Fruit fly (Drosophila melanogaster): Measurements from ENCODE around the gene spn-D.

The spn-D gene

dm6 chr3R:27135692-27136641 lies 29.5 kb upstream of the spn-D start (continued):
- no peak for TF ChIP-seq Mrtf (GFP tag; IDR thresholded peaks at IDR 0.05)
- TF ChIP-seq ftz-f1 (GFP tag; optimal IDR thresholded peaks at IDR 0.05): no peak
- peak; percentile 40 for TF ChIP-seq psq (GFP tag; optimal IDR thresholded peaks at IDR 0.05)
- TF ChIP-seq CG13424 (tag; optimal IDR thresholded peaks at IDR 0.05): peak; percentile 52
- TF ChIP-seq pfk (GFP tag; optimal IDR thresholded peaks at IDR 0.05): peak; percentile 21
- no peak for TF ChIP-seq hbn (GFP tag; IDR thresholded peaks at IDR 0.05; ENCODE audit: partially characterized antibody)
- TF ChIP-seq CG14860 (GFP tag; IDR thresholded peaks at IDR 0.05; ENCODE audit: partially characterized antibody): no peak
- no peak for TF ChIP-seq trem (tag; optimal IDR thresholded peaks at IDR 0.05)
- TF ChIP-seq seq (GFP tag; IDR thresholded peaks at IDR 0.05): peak; percentile 73
- TF ChIP-seq CG8359 (GFP tag; optimal IDR thresholded peaks at IDR 0.05; ENCODE audit: borderline replicate concordance): peak; percentile 69
- no peak for TF ChIP-seq crol (GFP tag; IDR thresholded peaks at IDR 0.05)
- TF ChIP-seq mam (GFP tag; optimal IDR thresholded peaks at IDR 0.05): peak; percentile 20
- TF ChIP-seq cas (GFP tag; IDR thresholded peaks at IDR 0.05): no peak
- no peak for TF ChIP-seq CG1832 (GFP tag; optimal IDR thresholded peaks at IDR 0.05)
- no peak for TF ChIP-seq Trl (optimal IDR thresholded peaks at IDR 0.05)
- peak; percentile 80 for TF ChIP-seq Trl (GFP tag; optimal IDR thresholded peaks at IDR 0.05)
- TF ChIP-seq CHES-1-like (GFP tag; optimal IDR thresholded peaks at IDR 0.05): peak; percentile 50
- no peak for TF ChIP-seq HmgD (GFP tag; optimal IDR thresholded peaks at IDR 0.05)
- TF ChIP-seq sc (optimal IDR thresholded peaks at IDR 0.05): no peak
- peak; percentile 75 for TF ChIP-seq sc (GFP tag; optimal IDR thresholded peaks at IDR 0.05)
- peak; percentile 68 for TF ChIP-seq CG17328 (GFP tag; IDR thresholded peaks at IDR 0.05)
- peak; percentile 89 for TF ChIP-seq Vsx1 (GFP tag; optimal IDR thresholded peaks at IDR 0.05)
- no peak for TF ChIP-seq Poxn (GFP tag; IDR thresholded peaks at IDR 0.05)
- 0 out of 2 replicates have a peak, but pooled peaks have one; percentile 32 for TF ChIP-seq CG32772 (GFP tag; IDR thresholded peaks at IDR 0.05)
- peak; percentile 82 for TF ChIP-seq CG1603 (tag; optimal IDR thresholded peaks at IDR 0.05)
- TF ChIP-seq CG17612 (GFP tag; IDR thresholded peaks at IDR 0.05): no peak
- peak; percentile 62 for TF ChIP-seq NK7.1 (GFP tag; optimal IDR thresholded peaks at IDR 0.05)
- TF ChIP-seq GATAe (GFP tag; conservative IDR thresholded peaks at IDR 0.05): peak; percentile 67
- TF ChIP-seq CG8765 (GFP tag; IDR thresholded peaks at IDR 0.05): no peak
- peak; percentile 69 for TF ChIP-seq D19A (tag; optimal IDR thresholded peaks at IDR 0.05)
- no peak for TF ChIP-seq luna (GFP tag; optimal IDR thresholded peaks at IDR 0.05)
- peak; percentile 22 for TF ChIP-seq Sry-δ (GFP tag; optimal IDR thresholded peaks at IDR 0.05)
- no peak for TF ChIP-seq z (GFP tag; IDR thresholded peaks at IDR 0.05)
- TF ChIP-seq CG9876 (GFP tag; optimal IDR thresholded peaks at IDR 0.05): peak; percentile 43
- no peak for TF ChIP-seq CG31388 (GFP tag; optimal IDR thresholded peaks at IDR 0.05)
- peak; percentile 91 for TF ChIP-seq Kr (GFP tag; optimal IDR thresholded peaks at IDR 0.05)
- TF ChIP-seq CG32767 (GFP tag; IDR thresholded peaks at IDR 0.05): peak; percentile 57; the same call in 1 of the 2 replicates
- peak; percentile 65 for TF ChIP-seq salm (tag; optimal IDR thresholded peaks at IDR 0.05)
- TF ChIP-seq caup (GFP tag; optimal IDR thresholded peaks at IDR 0.05; ENCODE audit: severe bottlenecking): peak; percentile 71
- no peak for TF ChIP-seq CG17912 (GFP tag; optimal IDR thresholded peaks at IDR 0.05)
- no peak for TF ChIP-seq CG9215 (GFP tag; IDR thresholded peaks at IDR 0.05)
- TF ChIP-seq peb (GFP tag; IDR thresholded peaks at IDR 0.05): no peak
- no peak for TF ChIP-seq Tbp (GFP tag; optimal IDR thresholded peaks at IDR 0.05)
- TF ChIP-seq CG15601 (tag; optimal IDR thresholded peaks at IDR 0.05): peak; percentile 77
- no peak for TF ChIP-seq Hand (GFP tag; optimal IDR thresholded peaks at IDR 0.05)
- TF ChIP-seq CG10431 (GFP tag; optimal IDR thresholded peaks at IDR 0.05): peak; percentile 41
- no peak for TF ChIP-seq Lpt (GFP tag; optimal IDR thresholded peaks at IDR 0.05)
- no peak for TF ChIP-seq pho (GFP tag; optimal IDR thresholded peaks at IDR 0.05)
- peak; percentile 40 for TF ChIP-seq CG3163 (GFP tag; optimal IDR thresholded peaks at IDR 0.05)
- peak; percentile 51 for TF ChIP-seq CG12299 (tag; optimal IDR thresholded peaks at IDR 0.05)

Data from whole organism, embryonic.